Worm (Caenorhabditis elegans) whole organism, L4 larva: ENCODE data around the gene K03B8.14.

Source experiments
- Y48G9A.11 ChIP-seq: fragments of 200-800 bp; sonication (Bioruptor generic); IDR thresholded peaks from 2 replicates; pipeline ENCODE4 v1.3.6; 2022; ENCODE audit warnings: missing genetic modification reagents, missing genetic modification characterization, missing compliant biosample characterization
- ceh-20 ChIP-seq: fragments of 200-800 bp; sonication (Bioruptor generic); IDR thresholded peaks from 2 replicates; pipeline ENCODE4 v1.3.6; 2022; ENCODE audit warnings: missing genetic modification reagents, missing genetic modification characterization, missing compliant biosample characterization
- lin-1 ChIP-seq: fragments of 200-800 bp; sonication (Bioruptor generic); IDR thresholded peaks from 2 replicates; pipeline ENCODE4 v1.3.6; 2022; ENCODE audit warnings: missing genetic modification reagents, missing genetic modification characterization, missing compliant biosample characterization
- mep-1 ChIP-seq: fragments of 150-350 bp; sonication (generic microtip); optimal IDR thresholded peaks from 3 replicates; lab custom pipeline; 2014; ENCODE audit warnings: missing biosample characterization, missing genetic modification characterization
- nhr-237 ChIP-seq: sonication (generic microtip); optimal IDR thresholded peaks from 2 replicates; lab custom pipeline; 2017; ENCODE audit warnings: missing biosample characterization, missing genetic modification characterization
- pha-4 ChIP-seq, 2 experiments: fragments of 150-350 bp in 1 of 2; fragments of 200-800 bp in 1 of 2; sonication (Bioruptor generic) in 1 of 2; IDR thresholded peaks in 1 of 2; optimal IDR thresholded peaks in 1 of 2; 2 replicates each; pipeline versions ENCODE4 v1.3.6 to Lab custom; 2014 to 2022; ENCODE audit warnings: missing genetic modification characterization in 2 of 2, missing genetic modification reagents in 2 of 2, missing biosample characterization in 1 of 2, missing compliant biosample characterization in 1 of 2
- skn-1 ChIP-seq: fragments of 150-350 bp; optimal IDR thresholded peaks from 2 replicates; lab custom pipeline; 2014; ENCODE audit warnings: missing biosample characterization, missing genetic modification characterization
- unc-62 ChIP-seq, 3 experiments: fragments of 150-350 bp in 1 of 3; sonication (generic microtip); optimal IDR thresholded peaks in 2 of 3; peaks in 1 of 3; 1 replicate in 1 of 3; 2 replicates in 2 of 3; lab custom pipeline; 2014 to 2017; ENCODE audit warnings: missing biosample characterization in 3 of 3, missing genetic modification characterization in 3 of 3, missing genetic modification reagents in 3 of 3, missing genotype in 1 of 3

ce11 chrV:11438464-11438863 is 48.2 kb downstream of the K03B8.14 start, which contains the start of gene dmsr-1:
- TF ChIP-seq ceh-20 (GFP tag; lab: Robert Waterston, UW) (no peak), Y48G9A.11 (GFP tag; lab: Robert Waterston, UW) (no peak), unc-62 (GFP tag; optimal IDR thresholded peaks at IDR 0.05 in 1 of 2; lab: Kevin White, UChicago) (no peak), unc-62 (tag; optimal IDR thresholded peaks at IDR 0.05; lab: Kevin White, UChicago) (no peak), mep-1 (no peak), skn-1 (no peak), nhr-237 (tag; lab: Kevin White, UChicago) (no peak), pha-4 (GFP tag; IDR thresholded peaks at IDR 0.05; lab: Robert Waterston, UW) (no peak), pha-4 (tag; optimal IDR thresholded peaks at IDR 0.05; lab: Kevin White, UChicago) (no peak), lin-1 (GFP tag; lab: Robert Waterston, UW) (no peak)
